Fruit fly (Drosophila melanogaster): Measurements from ENCODE around the gene Adhr.

dm6 chr2L:14654952-14655351, 39.6 kb downstream of the Adhr start:
- TF ChIP-seq pum (GFP tag; optimal IDR thresholded peaks at IDR 0.05) (no peak), gro (GFP tag; optimal IDR thresholded peaks at IDR 0.05) (no peak), pnt (GFP tag; optimal IDR thresholded peaks at IDR 0.05) (no peak), CG5180 (GFP tag; optimal IDR thresholded peaks at IDR 0.05) (no peak), slp2 (GFP tag; optimal IDR thresholded peaks at IDR 0.05) (no peak), Gsc (GFP tag; IDR thresholded peaks at IDR 0.05) (no peak), CG14050 (GFP tag; IDR thresholded peaks at IDR 0.05) (no peak), CG12391 (tag; optimal IDR thresholded peaks at IDR 0.05) (no peak), D19B (GFP tag; optimal IDR thresholded peaks at IDR 0.05) (no peak)
